Worm (Caenorhabditis elegans) whole organism, L1 larva: ENCODE data around the gene F43C1.5.
A peak's percentile ranks its signal among the peaks of the same experiment; 100 is the strongest.

ENCODE experiments used
- C04F5.9 ChIP-seq: sonication (generic microtip); optimal IDR thresholded peaks from 2 replicates; lab custom pipeline; 2016; ENCODE audit warnings: missing genetic modification characterization, missing compliant biosample characterization
- C16A3.4 ChIP-seq: fragments of 150-350 bp; optimal IDR thresholded peaks from 2 replicates; lab custom pipeline; 2014; ENCODE audit warnings: missing biosample characterization, missing genetic modification characterization
- aha-1 ChIP-seq: fragments of 150-350 bp; optimal IDR thresholded peaks from 2 replicates; lab custom pipeline; 2014; ENCODE audit warnings: missing biosample characterization, missing genetic modification characterization
- ceh-82 ChIP-seq, 3 experiments: fragments of 150-350 bp in 1 of 3; sonication (generic microtip) in 2 of 3; optimal IDR thresholded peaks; 2 replicates each; lab custom pipeline; 2014 to 2017; ENCODE audit warnings: missing biosample characterization in 3 of 3, missing genetic modification characterization in 3 of 3
- ceh-90 ChIP-seq: sonication (generic microtip); optimal IDR thresholded peaks from 2 replicates; lab custom pipeline; 2016; ENCODE audit warnings: missing genetic modification characterization, missing compliant biosample characterization
- dpl-1 ChIP-seq, 3 experiments: fragments of 150-350 bp in 2 of 3; sonication (generic microtip) in 1 of 3; optimal IDR thresholded peaks; 2 replicates each; lab custom pipeline; 2014 to 2017; ENCODE audit warnings: missing biosample characterization in 3 of 3, missing genetic modification characterization in 3 of 3, missing genetic modification reagents in 3 of 3
- dsc-1 ChIP-seq: sonication (generic microtip); optimal IDR thresholded peaks from 2 replicates; lab custom pipeline; 2016; ENCODE audit warnings: mild to moderate bottlenecking, missing genetic modification characterization, missing compliant biosample characterization
- efl-1 ChIP-seq, 4 experiments: fragments of 150-350 bp; optimal IDR thresholded peaks in 3 of 4; peaks in 1 of 4; 1 replicate in 1 of 4; 2 replicates in 3 of 4; lab custom pipeline; 2014; ENCODE audit warnings: missing biosample characterization in 2 of 4, missing genetic modification characterization in 2 of 4, missing genetic modification reagents in 2 of 4
- egl-13 ChIP-seq: sonication (generic microtip); optimal IDR thresholded peaks from 2 replicates; lab custom pipeline; 2016; ENCODE audit warnings: missing genotype, missing genetic modification reagents, missing genetic modification characterization, missing compliant biosample characterization
- ets-5 ChIP-seq: fragments of 200-800 bp; sonication (Bioruptor generic); IDR thresholded peaks from 2 replicates; pipeline ENCODE4 v1.3.6; 2022; ENCODE audit warnings: missing genetic modification characterization, missing compliant biosample characterization
- fkh-4 ChIP-seq: sonication (generic microtip); optimal IDR thresholded peaks from 2 replicates; lab custom pipeline; 2016; ENCODE audit warnings: missing compliant biosample characterization, missing genetic modification characterization, borderline replicate concordance
- fkh-8 ChIP-seq: sonication (generic microtip); optimal IDR thresholded peaks from 2 replicates; lab custom pipeline; 2016; ENCODE audit warnings: mild to moderate bottlenecking, missing genetic modification characterization, missing compliant biosample characterization
- fos-1 ChIP-seq: fragments of 150-350 bp; optimal IDR thresholded peaks from 2 replicates; lab custom pipeline; 2014; ENCODE audit warnings: missing biosample characterization, missing genetic modification characterization
- grh-1 ChIP-seq: fragments of 200-800 bp; sonication (Bioruptor generic); IDR thresholded peaks from 2 replicates; pipeline ENCODE4 v1.3.6; 2022; ENCODE audit warnings: missing genetic modification reagents, missing genetic modification characterization, missing compliant biosample characterization
- hlh-4 ChIP-seq: sonication (generic microtip); optimal IDR thresholded peaks from 2 replicates; lab custom pipeline; 2016; ENCODE audit warnings: mild to moderate bottlenecking, missing genetic modification characterization, missing compliant biosample characterization
- irx-1 ChIP-seq: sonication (generic microtip); optimal IDR thresholded peaks from 2 replicates; lab custom pipeline; 2016; ENCODE audit warnings: missing genetic modification characterization, missing compliant biosample characterization
- lin-13 ChIP-seq: fragments of 150-350 bp; optimal IDR thresholded peaks from 2 replicates; lab custom pipeline; 2014; ENCODE audit warnings: missing biosample characterization, missing genetic modification reagents, missing genetic modification characterization
- lin-14 ChIP-seq: fragments of 200-800 bp; sonication (Bioruptor generic); optimal IDR thresholded peaks from 2 replicates; lab custom pipeline; 2018; ENCODE audit warnings: mild to moderate bottlenecking, missing genetic modification characterization, moderate library complexity, missing compliant biosample characterization
- lin-35 ChIP-seq, 2 experiments: fragments of 150-350 bp; optimal IDR thresholded peaks; 2 replicates each; lab custom pipeline; 2014; ENCODE audit warnings: missing biosample characterization in 2 of 2, missing genetic modification characterization in 2 of 2, missing genetic modification reagents in 2 of 2
- lir-3 ChIP-seq: sonication (generic microtip); optimal IDR thresholded peaks from 2 replicates; lab custom pipeline; 2016; ENCODE audit warnings: mild to moderate bottlenecking, missing genetic modification characterization, moderate library complexity, missing compliant biosample characterization; ENCODE audit not compliant: poor library complexity
- mdl-1 ChIP-seq, 2 experiments: fragments of 150-350 bp; optimal IDR thresholded peaks; 2 replicates each; lab custom pipeline; 2014 to 2017; ENCODE audit warnings: missing biosample characterization in 2 of 2, missing genetic modification characterization in 2 of 2, inconsistent platforms in 1 of 2
- mep-1 ChIP-seq: fragments of 150-350 bp; optimal IDR thresholded peaks from 2 replicates; lab custom pipeline; 2014; ENCODE audit warnings: missing biosample characterization, missing genetic modification characterization
- nhr-11 ChIP-seq: fragments of 150-350 bp; optimal IDR thresholded peaks from 2 replicates; lab custom pipeline; 2014; ENCODE audit warnings: missing biosample characterization, missing genetic modification characterization
- nhr-12 ChIP-seq: sonication (generic microtip); optimal IDR thresholded peaks from 2 replicates; lab custom pipeline; 2017; ENCODE audit warnings: missing biosample characterization, missing genetic modification characterization
- nhr-19 ChIP-seq: fragments of 200-800 bp; sonication (Bioruptor generic); conservative IDR thresholded peaks from 2 replicates; pipeline ENCODE4 v1.3.6; 2022; ENCODE audit warnings: missing genetic modification characterization, missing compliant biosample characterization
- nhr-20 ChIP-seq: sonication (generic microtip); optimal IDR thresholded peaks from 2 replicates; lab custom pipeline; 2016; ENCODE audit warnings: mild to moderate bottlenecking, missing genetic modification characterization, missing compliant biosample characterization
- nhr-237 ChIP-seq: fragments of 150-350 bp; optimal IDR thresholded peaks from 2 replicates; lab custom pipeline; 2014; ENCODE audit warnings: missing biosample characterization, missing genetic modification characterization
- nhr-47 ChIP-seq: sonication (generic microtip); optimal IDR thresholded peaks from 2 replicates; lab custom pipeline; 2016; ENCODE audit warnings: mild to moderate bottlenecking, missing genetic modification characterization, moderate library complexity, missing compliant biosample characterization
- nhr-71 ChIP-seq: sonication (generic microtip); optimal IDR thresholded peaks from 2 replicates; lab custom pipeline; 2016; ENCODE audit warnings: mild to moderate bottlenecking, missing genetic modification characterization, moderate library complexity, missing compliant biosample characterization
- nhr-90 ChIP-seq: sonication (generic microtip); optimal IDR thresholded peaks from 2 replicates; lab custom pipeline; 2016; ENCODE audit warnings: mild to moderate bottlenecking, missing genetic modification characterization, missing compliant biosample characterization; ENCODE audit not compliant: poor library complexity
- pag-3 ChIP-seq: sonication (generic microtip); optimal IDR thresholded peaks from 2 replicates; lab custom pipeline; 2017; ENCODE audit warnings: missing genetic modification characterization, mild to moderate bottlenecking, missing compliant biosample characterization, antibody characterized with exemption, borderline replicate concordance; ENCODE audit not compliant: insufficient read depth
- pax-3 ChIP-seq: fragments of 200-800 bp; sonication (Bioruptor generic); optimal IDR thresholded peaks from 2 replicates; lab custom pipeline; 2018; ENCODE audit warnings: mild to moderate bottlenecking, missing genetic modification characterization, moderate library complexity, missing compliant biosample characterization
- rnt-1 ChIP-seq: sonication (generic microtip); optimal IDR thresholded peaks from 2 replicates; lab custom pipeline; 2016; ENCODE audit warnings: mild to moderate bottlenecking, missing genetic modification characterization, moderate library complexity, missing compliant biosample characterization
- skn-1 ChIP-seq: fragments of 150-350 bp; optimal IDR thresholded peaks from 2 replicates; lab custom pipeline; 2014; ENCODE audit warnings: missing biosample characterization, missing genetic modification characterization
- snpc-4 ChIP-seq: fragments of 150-350 bp; optimal IDR thresholded peaks from 2 replicates; lab custom pipeline; 2014; ENCODE audit warnings: missing biosample characterization, missing genetic modification characterization
- snu-23 ChIP-seq: sonication (generic microtip); optimal IDR thresholded peaks from 2 replicates; lab custom pipeline; 2016; ENCODE audit warnings: missing genetic modification characterization, missing compliant biosample characterization
- sox-4 ChIP-seq: sonication (generic microtip); optimal IDR thresholded peaks from 2 replicates; lab custom pipeline; 2016; ENCODE audit warnings: missing genetic modification characterization, missing compliant biosample characterization
- sptf-1 ChIP-seq: fragments of 150-350 bp; optimal IDR thresholded peaks from 2 replicates; lab custom pipeline; 2014; ENCODE audit warnings: missing biosample characterization, missing genetic modification characterization
- swsn-7 ChIP-seq: sonication (generic microtip); optimal IDR thresholded peaks from 2 replicates; lab custom pipeline; 2016; ENCODE audit warnings: missing genetic modification characterization, missing compliant biosample characterization
- tbx-2 ChIP-seq: sonication (generic microtip); optimal IDR thresholded peaks from 2 replicates; lab custom pipeline; 2016; ENCODE audit warnings: missing genetic modification characterization, missing compliant biosample characterization
- unc-30 ChIP-seq: sonication (generic microtip); optimal IDR thresholded peaks from 2 replicates; lab custom pipeline; 2017; ENCODE audit warnings: missing biosample characterization, missing genetic modification characterization
- unc-62 ChIP-seq: fragments of 150-350 bp; optimal IDR thresholded peaks from 2 replicates; lab custom pipeline; 2014; ENCODE audit warnings: missing biosample characterization, missing genetic modification reagents, missing genetic modification characterization
- unc-86 ChIP-seq: sonication (generic microtip); optimal IDR thresholded peaks from 2 replicates; lab custom pipeline; 2016; ENCODE audit warnings: missing genetic modification characterization, missing compliant biosample characterization
- unc-98 ChIP-seq: fragments of 200-800 bp; sonication (Bioruptor generic); IDR thresholded peaks from 2 replicates; pipeline ENCODE4 v1.3.6; 2022; ENCODE audit warnings: missing genetic modification characterization, missing compliant biosample characterization
- zag-1 ChIP-seq: fragments of 150-350 bp; optimal IDR thresholded peaks from 2 replicates; lab custom pipeline; 2014; ENCODE audit warnings: missing biosample characterization, missing genetic modification characterization
- ztf-11 ChIP-seq, 2 experiments: sonication (generic microtip); optimal IDR thresholded peaks; 2 replicates each; lab custom pipeline; 2016 to 2017; ENCODE audit warnings: missing genetic modification characterization in 2 of 2, missing biosample characterization in 1 of 2, missing compliant biosample characterization in 1 of 2
- ztf-4 ChIP-seq: fragments of 150-350 bp; optimal IDR thresholded peaks from 2 replicates; lab custom pipeline; 2014; ENCODE audit warnings: missing biosample characterization, missing genetic modification characterization

Gene F43C1.5

ce11 chrIII:4220864-4221263 lies 8.1 kb upstream of the F43C1.5 start:
- peak; percentile 70 for TF ChIP-seq pax-3 (tag; lab: Kevin White, UChicago)
- peak; percentile 24 for TF ChIP-seq ztf-4
- no peak for TF ChIP-seq snu-23 (GFP tag; lab: Kevin White, UChicago)
- peak; percentile 79 for TF ChIP-seq dsc-1 (tag; lab: Kevin White, UChicago)
- TF ChIP-seq pag-3 (tag; lab: Kevin White, UChicago): no peak
- TF ChIP-seq lir-3 (tag; lab: Kevin White, UChicago): no peak
- no peak for TF ChIP-seq nhr-11 (tag; lab: Kevin White, UChicago)
- no peak for TF ChIP-seq skn-1 (tag; lab: Kevin White, UChicago)
- TF ChIP-seq unc-30: no peak
- TF ChIP-seq hlh-4 (tag; lab: Kevin White, UChicago): peak; percentile 2
- TF ChIP-seq nhr-47 (tag; lab: Kevin White, UChicago): peak; percentile 60
- peak; percentile 61 for TF ChIP-seq nhr-71 (tag; lab: Kevin White, UChicago)
- peak; percentile 90 for TF ChIP-seq fkh-8 (tag; lab: Kevin White, UChicago)
- TF ChIP-seq irx-1: no peak
- peak; percentile 20 for TF ChIP-seq sox-4
- no peak for TF ChIP-seq unc-86 (tag; lab: Kevin White, UChicago)

- peak; percentile 45 for TF ChIP-seq lin-14 (GFP tag; lab: Kevin White, UChicago)
- TF ChIP-seq aha-1 (tag; lab: Kevin White, UChicago): no peak
- TF ChIP-seq fos-1: no peak
- no peak for TF ChIP-seq snpc-4 (tag; lab: Kevin White, UChicago)
- TF ChIP-seq efl-1 (optimal IDR thresholded peaks at IDR 0.05; lab: Kevin White, UChicago): no peak
- TF ChIP-seq efl-1 (GFP tag; optimal IDR thresholded peaks at IDR 0.05 in 1 of 2; lab: Kevin White, UChicago): peak in 1 of 2 experiments; percentile 21
- TF ChIP-seq ets-5: no peak
- no peak for TF ChIP-seq sptf-1 (tag; lab: Kevin White, UChicago)
- no peak for TF ChIP-seq C04F5.9 (tag; lab: Kevin White, UChicago)
- no peak for TF ChIP-seq dpl-1 (GFP tag; optimal IDR thresholded peaks at IDR 0.05; lab: Kevin White, UChicago)
- no peak for TF ChIP-seq fkh-4
- TF ChIP-seq egl-13 (tag; lab: Kevin White, UChicago): no peak
- TF ChIP-seq nhr-237 (tag; lab: Kevin White, UChicago): no peak
- TF ChIP-seq C16A3.4 (tag; lab: Kevin White, UChicago): no peak
Observed at ce11 chrIII:4221527-4221926, 7.4 kb upstream of the F43C1.5 start.

DNA sequence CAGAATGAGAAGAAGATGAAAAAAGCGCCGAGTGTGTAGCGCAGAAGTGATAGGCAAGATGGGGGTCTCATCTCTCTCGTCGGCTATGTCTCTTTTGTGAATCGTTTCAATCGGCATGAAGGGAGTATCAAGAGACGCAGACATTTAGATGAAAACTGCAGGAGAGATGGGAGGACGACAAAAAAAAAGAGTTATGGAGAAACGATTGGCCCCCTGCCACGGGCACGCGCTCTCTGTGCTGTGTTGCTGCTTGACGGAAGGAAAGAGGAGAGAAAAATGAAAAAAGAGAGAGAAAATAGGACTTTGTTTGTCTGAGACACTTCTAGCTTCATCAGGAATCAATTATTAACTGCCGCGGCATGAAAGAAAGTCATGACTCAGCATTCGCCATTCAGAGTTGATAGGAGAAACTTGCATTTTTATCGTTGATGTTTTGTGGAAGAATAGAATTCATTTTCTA lies 5.2 kb upstream of the F43C1.5 start:
- TF ChIP-seq ceh-82 (tag; optimal IDR thresholded peaks at IDR 0.05; lab: Kevin White, UChicago): peak; percentile 51 to 85 (median 70)
- peak; percentile 73 to 76 for TF ChIP-seq efl-1 (optimal IDR thresholded peaks at IDR 0.05; lab: Kevin White, UChicago)
- TF ChIP-seq efl-1 (GFP tag; optimal IDR thresholded peaks at IDR 0.05 in 1 of 2; lab: Kevin White, UChicago): peak; percentile 25 to 93
- no peak for TF ChIP-seq hlh-4 (tag; lab: Kevin White, UChicago)
- peak; percentile 90 for TF ChIP-seq nhr-20
- peak; percentile 32 for TF ChIP-seq unc-62 (GFP tag; lab: Kevin White, UChicago)
- TF ChIP-seq lin-35 (GFP tag; optimal IDR thresholded peaks at IDR 0.05; lab: Kevin White, UChicago): peak; percentile 73 to 77
- TF ChIP-seq nhr-11 (tag; lab: Kevin White, UChicago): peak; percentile 75
- TF ChIP-seq zag-1: peak; percentile 41
- TF ChIP-seq fkh-4: peak; percentile 69
- TF ChIP-seq nhr-12 (tag; lab: Kevin White, UChicago): no peak
- 0 out of 2 replicates have a peak, but pooled peaks have one; percentile 12 for TF ChIP-seq unc-98 (GFP tag; lab: Robert Waterston, UW)
- TF ChIP-seq ceh-90 (tag; lab: Kevin White, UChicago): no peak
- peak; percentile 89 for TF ChIP-seq mep-1 (tag; lab: Kevin White, UChicago)
- peak; percentile 32 for TF ChIP-seq nhr-90 (tag; lab: Kevin White, UChicago)
- peak; percentile 78 for TF ChIP-seq nhr-19 (GFP tag; lab: Robert Waterston, UW)
- TF ChIP-seq snpc-4 (tag; lab: Kevin White, UChicago): peak; percentile 72
- peak; percentile 61 for TF ChIP-seq ztf-4
- TF ChIP-seq mdl-1 (tag; optimal IDR thresholded peaks at IDR 0.05; lab: Kevin White, UChicago): peak in 1 of 2 experiments; percentile 89
- TF ChIP-seq pax-3 (tag; lab: Kevin White, UChicago): peak; percentile 61
- TF ChIP-seq grh-1 (GFP tag; lab: Robert Waterston, UW): no peak
- peak; percentile 58 for TF ChIP-seq sox-4
- TF ChIP-seq pag-3 (tag; lab: Kevin White, UChicago): peak; percentile 64
- TF ChIP-seq swsn-7 (tag; lab: Kevin White, UChicago): peak; percentile 88
- TF ChIP-seq rnt-1 (tag; lab: Kevin White, UChicago): peak; percentile 79
- no peak for TF ChIP-seq ztf-11 (tag; optimal IDR thresholded peaks at IDR 0.05; lab: Kevin White, UChicago)
- peak; percentile 45 to 54 (median 49) for TF ChIP-seq dpl-1 (GFP tag; optimal IDR thresholded peaks at IDR 0.05; lab: Kevin White, UChicago)
- TF ChIP-seq tbx-2 (tag; lab: Kevin White, UChicago): peak; percentile 87
- TF ChIP-seq lin-13 (GFP tag; lab: Kevin White, UChicago): peak; percentile 62
